ENCODE assay signal across 1 worm cellular context in genomic region chrV:17238799-17239198, ce11.
TF ChIP-seq lines count a peak whose summit lies in the region.

TSS of gene T19C9.8 (plus strand) at chrV:17239097.

TF ChIP-seq in whole organism, L1 larva, 84 proteins besides CTCF, POLR2A, EP300 and RAD21 (continued from another document):
- TF ChIP-seq pag-3 (tag; optimal IDR thresholded peaks at IDR 0.05; lab: Kevin White, UChicago; ENCODE audit: borderline replicate concordance, insufficient read depth): no peak
- no peak for TF ChIP-seq unc-98 (GFP tag; IDR thresholded peaks at IDR 0.05; lab: Robert Waterston, UW)
- no peak for TF ChIP-seq nhr-12 (tag; optimal IDR thresholded peaks at IDR 0.05; lab: Kevin White, UChicago)
- TF ChIP-seq nhr-28 (tag; optimal IDR thresholded peaks at IDR 0.05; lab: Kevin White, UChicago): no peak
- no peak for TF ChIP-seq ets-5 (GFP tag; IDR thresholded peaks at IDR 0.05; lab: Robert Waterston, UW)
- TF ChIP-seq snpc-4 (tag; optimal IDR thresholded peaks at IDR 0.05; lab: Kevin White, UChicago): no peak
- no peak for TF ChIP-seq nhr-90 (tag; optimal IDR thresholded peaks at IDR 0.05; lab: Kevin White, UChicago; ENCODE audit: poor library complexity)
- no peak for TF ChIP-seq sox-4 (tag; optimal IDR thresholded peaks at IDR 0.05; lab: Kevin White, UChicago)
- no peak for TF ChIP-seq efl-1 (optimal IDR thresholded peaks at IDR 0.05; lab: Kevin White, UChicago)
- TF ChIP-seq efl-1 (GFP tag; optimal IDR thresholded peaks at IDR 0.05 in 1 of 2; lab: Kevin White, UChicago): no peak
- no peak for TF ChIP-seq lin-39 (tag; optimal IDR thresholded peaks at IDR 0.05; lab: Kevin White, UChicago)
- no peak for TF ChIP-seq unc-62 (GFP tag; optimal IDR thresholded peaks at IDR 0.05; lab: Kevin White, UChicago)
- no peak for TF ChIP-seq vab-15 (tag; optimal IDR thresholded peaks at IDR 0.05; lab: Kevin White, UChicago)
- no peak for TF ChIP-seq aha-1 (tag; optimal IDR thresholded peaks at IDR 0.05; lab: Kevin White, UChicago)
- no peak for TF ChIP-seq dsc-1 (tag; optimal IDR thresholded peaks at IDR 0.05; lab: Kevin White, UChicago)
- no peak for TF ChIP-seq blmp-1 (tag; optimal IDR thresholded peaks at IDR 0.05; lab: Kevin White, UChicago)
- TF ChIP-seq hlh-4 (tag; optimal IDR thresholded peaks at IDR 0.05; lab: Kevin White, UChicago): no peak
- no peak for TF ChIP-seq isw-1 (GFP tag; IDR thresholded peaks at IDR 0.05; lab: Robert Waterston, UW)
- TF ChIP-seq skn-1 (tag; optimal IDR thresholded peaks at IDR 0.05; lab: Kevin White, UChicago): no peak
- TF ChIP-seq pqm-1 (tag; optimal IDR thresholded peaks at IDR 0.05; lab: Kevin White, UChicago): peak; percentile 1
